Worm (Caenorhabditis elegans) whole organism, late embryonic: ENCODE results near the gene ccdc-55.

ENCODE experiments used
- C08G9.2 ChIP-seq: sonication (generic microtip); optimal IDR thresholded peaks from 2 replicates; lab custom pipeline; 2016; ENCODE audit warnings: mild to moderate bottlenecking, missing genetic modification characterization, moderate library complexity, missing compliant biosample characterization
- ama-1 ChIP-seq: fragments of 150-350 bp; optimal IDR thresholded peaks from 2 replicates; lab custom pipeline; 2014
- ceh-14 ChIP-seq: sonication (generic microtip); optimal IDR thresholded peaks from 2 replicates; lab custom pipeline; 2016; ENCODE audit warnings: missing genotype, missing genetic modification characterization, missing compliant biosample characterization
- pax-1 ChIP-seq: fragments of 150-350 bp; optimal IDR thresholded peaks from 2 replicates; lab custom pipeline; 2014; ENCODE audit warnings: missing biosample characterization, missing genetic modification characterization

- no peak for TF ChIP-seq ama-1 (lab: Kevin White, UChicago)
- no peak for TF ChIP-seq pax-1
- TF ChIP-seq ceh-14 (tag; lab: Kevin White, UChicago), result no peak
- TF ChIP-seq C08G9.2, result no peak
Measured at ce11 chrIII:4164071-4164470, 4.5 kb downstream of the ccdc-55 start, which contains the start of gene C16C10.8.
